Fruit fly (Drosophila melanogaster) whole organism: ENCODE data around the gene AdamTS-B.

ENCODE experiments used
- CG8478 ChIP-seq: fragments of >200 bp; optimal IDR thresholded peaks from 2 replicates; lab custom pipeline; 2018; ENCODE audit warnings: inconsistent platforms
- Dll ChIP-seq: fragments of >200 bp; optimal IDR thresholded peaks from 2 replicates; lab custom pipeline; 2017
- pan ChIP-seq: fragments of >200 bp; optimal IDR thresholded peaks from 2 replicates; lab custom pipeline; 2017
- psq ChIP-seq: fragments of >200 bp; optimal IDR thresholded peaks from 2 replicates; lab custom pipeline; 2017
- usp ChIP-seq: fragments of >200 bp; optimal IDR thresholded peaks from 2 replicates; lab custom pipeline; 2017; ENCODE audit warnings: missing biosample characterization, missing genetic modification characterization, mixed read lengths

DNA sequence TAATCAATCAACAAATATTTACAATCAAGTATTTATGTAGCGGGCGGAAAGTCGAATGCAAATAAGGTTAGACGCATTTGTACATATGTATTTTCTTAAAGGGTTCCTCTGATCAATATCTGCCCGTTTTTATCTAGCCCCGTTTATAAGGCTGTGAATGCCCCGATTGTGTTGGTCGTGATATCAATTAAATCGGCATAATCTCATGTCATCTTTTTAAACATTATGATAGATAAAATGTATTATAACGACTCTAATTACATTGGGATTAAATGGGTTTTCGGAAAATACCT, 20.2 kb upstream of the AdamTS-B start:
- TF ChIP-seq Dll (lab: Kevin White, UChicago) (no peak), usp (GFP tag; lab: Kevin White, UChicago) (no peak), pan (lab: Kevin White, UChicago) (no peak), CG8478 (lab: Kevin White, UChicago) (no peak), psq (lab: Kevin White, UChicago) (no peak)
